Fruit fly (Drosophila melanogaster): Measurements from ENCODE around the gene CG42446.

DNA sequence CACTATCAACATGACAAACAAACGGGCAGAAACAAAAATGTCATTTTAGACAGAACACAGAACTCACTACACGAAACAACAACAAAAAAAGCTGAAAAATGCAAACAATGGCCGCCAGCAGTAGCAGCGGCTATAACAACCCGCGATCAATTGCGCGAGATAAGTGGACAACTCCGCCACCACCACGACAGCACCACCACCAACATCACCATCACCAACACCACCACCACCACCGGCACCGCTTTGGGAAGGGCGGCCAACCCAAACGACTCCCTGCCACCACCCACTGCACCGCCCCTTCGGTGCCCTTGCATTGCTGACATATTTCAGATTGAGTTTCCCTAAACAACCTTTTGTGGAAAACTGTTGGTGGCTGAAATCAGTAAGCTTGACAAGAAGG lies 46.7 kb upstream of the CG42446 start:
- TF ChIP-seq fd96Ca (GFP tag; IDR thresholded peaks at IDR 0.05) = no peak
- TF ChIP-seq gl (tag; optimal IDR thresholded peaks at IDR 0.05) = no peak
- TF ChIP-seq D1 (tag; optimal IDR thresholded peaks at IDR 0.05) = no peak
- TF ChIP-seq CG15710 (tag; optimal IDR thresholded peaks at IDR 0.05) = no peak

Data from whole organism, pupa.